Worm (Caenorhabditis elegans) whole organism, L1 larva: ENCODE measurements around the gene ketn-1.

Source experiments
- aha-1 ChIP-seq: fragments of 150-350 bp; optimal IDR thresholded peaks from 2 replicates; lab custom pipeline; 2014; ENCODE audit warnings: missing biosample characterization, missing genetic modification characterization
- aly-2 ChIP-seq: fragments of 150-350 bp; optimal IDR thresholded peaks from 2 replicates; lab custom pipeline; 2014; ENCODE audit warnings: missing biosample characterization, missing genetic modification characterization
- egl-27 ChIP-seq, 2 experiments: fragments of 150-350 bp in 1 of 2; sonication (generic microtip); optimal IDR thresholded peaks; 3 replicates each; lab custom pipeline; 2017 to 2018; ENCODE audit warnings: missing biosample characterization in 2 of 2, missing genetic modification characterization in 2 of 2, missing genetic modification reagents in 2 of 2
- jun-1 ChIP-seq: fragments of 150-350 bp; optimal IDR thresholded peaks from 2 replicates; lab custom pipeline; 2014; ENCODE audit warnings: missing biosample characterization, missing genetic modification reagents, missing genetic modification characterization
- lin-13 ChIP-seq: fragments of 150-350 bp; optimal IDR thresholded peaks from 2 replicates; lab custom pipeline; 2014; ENCODE audit warnings: missing biosample characterization, missing genetic modification reagents, missing genetic modification characterization
- nhr-12 ChIP-seq: sonication (generic microtip); optimal IDR thresholded peaks from 2 replicates; lab custom pipeline; 2017; ENCODE audit warnings: missing biosample characterization, missing genetic modification characterization
- tbx-2 ChIP-seq: sonication (generic microtip); optimal IDR thresholded peaks from 2 replicates; lab custom pipeline; 2016; ENCODE audit warnings: missing genetic modification characterization, missing compliant biosample characterization
- unc-62 ChIP-seq: fragments of 150-350 bp; optimal IDR thresholded peaks from 2 replicates; lab custom pipeline; 2014; ENCODE audit warnings: missing biosample characterization, missing genetic modification reagents, missing genetic modification characterization

ce11 chrV:2774042-2774441 lies 33.6 kb downstream of the ketn-1 start, which contains the start of gene srj-18:
- TF ChIP-seq lin-13 (GFP tag; lab: Kevin White, UChicago) (no peak), aly-2 (tag; lab: Kevin White, UChicago) (no peak), aha-1 (tag; lab: Kevin White, UChicago) (no peak), tbx-2 (tag; lab: Kevin White, UChicago) (no peak), nhr-12 (tag; lab: Kevin White, UChicago) (no peak), jun-1 (tag; lab: Kevin White, UChicago) (no peak), egl-27 (tag; optimal IDR thresholded peaks at IDR 0.05; lab: Kevin White, UChicago) (no peak), unc-62 (GFP tag; lab: Kevin White, UChicago) (no peak)
